Fruit fly (Drosophila melanogaster): ENCODE measurements around the gene CG15439.

The CG15439 gene

DNA sequence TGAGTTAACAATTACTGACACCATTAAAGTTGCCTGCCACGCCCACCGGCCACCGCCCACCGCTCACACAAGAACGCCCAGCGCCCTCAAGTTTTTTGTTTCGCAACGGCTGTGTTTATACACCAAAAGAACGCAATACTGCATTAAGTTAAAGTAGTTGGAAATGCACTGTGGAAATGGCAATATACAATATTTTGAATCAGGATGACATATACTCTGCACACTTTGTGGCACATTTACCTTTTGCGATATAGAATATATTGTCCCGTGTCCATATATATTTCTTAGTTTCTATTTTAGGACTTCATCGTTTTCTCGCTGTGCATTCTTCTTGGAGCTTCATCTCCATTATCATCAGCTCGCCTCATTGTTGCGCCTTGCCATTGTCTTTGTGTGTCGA lies 36.7 kb downstream of the CG15439 start:
- TF ChIP-seq CG34367 (tag; optimal IDR thresholded peaks at IDR 0.05) (peak; percentile 23), CG14655 (GFP tag; optimal IDR thresholded peaks at IDR 0.05) (peak; percentile 54), CG12605 (GFP tag; IDR thresholded peaks at IDR 0.05) (no peak), CG8301 (tag; optimal IDR thresholded peaks at IDR 0.05) (no peak), CG15710 (tag; optimal IDR thresholded peaks at IDR 0.05) (peak; percentile 58), Pif1A (GFP tag; optimal IDR thresholded peaks at IDR 0.05) (peak; percentile 50), CG8159 (tag; optimal IDR thresholded peaks at IDR 0.05) (peak; percentile 65), CG4496 (GFP tag; IDR thresholded peaks at IDR 0.05) (peak; percentile 43; the same call in 1 of the 3 replicates), gl (tag; optimal IDR thresholded peaks at IDR 0.05) (no peak), CG32121 (GFP tag; IDR thresholded peaks at IDR 0.05) (peak; percentile 35), EcR (GFP tag; optimal IDR thresholded peaks at IDR 0.05) (no peak), fd96Ca (GFP tag; IDR thresholded peaks at IDR 0.05) (0 out of 3 replicates have a peak, but pooled peaks have one; percentile 35)

- TF ChIP-seq CG13204 (GFP tag; optimal IDR thresholded peaks at IDR 0.05) = no peak
- no peak for TF ChIP-seq D1 (tag; optimal IDR thresholded peaks at IDR 0.05)
- TF ChIP-seq CG34367 (tag; optimal IDR thresholded peaks at IDR 0.05) = no peak
- TF ChIP-seq CG9948 (tag; optimal IDR thresholded peaks at IDR 0.05) = no peak
- no peak for TF ChIP-seq CG15710 (tag; optimal IDR thresholded peaks at IDR 0.05)
- no peak for TF ChIP-seq CG4496 (GFP tag; IDR thresholded peaks at IDR 0.05)
- no peak for TF ChIP-seq CG17806 (tag; optimal IDR thresholded peaks at IDR 0.05)
- no peak for TF ChIP-seq CG14655 (GFP tag; optimal IDR thresholded peaks at IDR 0.05)
- no peak for TF ChIP-seq rn (GFP tag; IDR thresholded peaks at IDR 0.05)
- TF ChIP-seq CG32121 (GFP tag; IDR thresholded peaks at IDR 0.05) = no peak
- no peak for TF ChIP-seq CG8159 (tag; optimal IDR thresholded peaks at IDR 0.05)
- TF ChIP-seq Snoo (tag; optimal IDR thresholded peaks at IDR 0.05) = no peak
- no peak for TF ChIP-seq gl (tag; optimal IDR thresholded peaks at IDR 0.05)
- TF ChIP-seq fd96Ca (GFP tag; IDR thresholded peaks at IDR 0.05) = no peak
- no peak for TF ChIP-seq EcR (GFP tag; optimal IDR thresholded peaks at IDR 0.05)
- no peak for TF ChIP-seq Pif1B (GFP tag; optimal IDR thresholded peaks at IDR 0.05)
These were observed 38.8 kb downstream of the CG15439 start for dm6 chr2L:4414059-4414458.

DNA sequence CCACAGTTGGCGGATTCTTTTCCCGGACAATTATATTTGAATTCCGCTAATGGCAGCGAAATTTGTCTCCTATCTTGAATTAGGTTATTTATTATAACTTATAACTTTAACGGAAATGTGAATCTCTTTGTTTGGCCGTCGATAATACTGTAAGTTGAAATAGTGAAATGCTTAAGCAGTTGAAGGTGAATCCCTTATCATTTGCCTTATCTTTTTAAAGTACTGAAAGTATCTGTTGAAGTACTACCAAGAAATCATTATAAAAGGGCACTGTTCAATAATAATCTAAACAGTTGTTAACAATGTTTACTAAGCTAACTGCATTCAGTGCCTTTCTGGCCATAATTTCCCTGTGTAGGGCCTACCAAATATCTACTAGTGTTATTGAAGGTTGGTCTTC lies 42.0 kb downstream of the CG15439 start, which contains the start of gene CG43055:
Gene CG43055, plus strand, starts transcription at position 301 of the 400 bp plus-strand sequence.
- no peak for TF ChIP-seq EcR (GFP tag; optimal IDR thresholded peaks at IDR 0.05)
- TF ChIP-seq Snoo (tag; optimal IDR thresholded peaks at IDR 0.05) = no peak
- TF ChIP-seq CG9948 (tag; optimal IDR thresholded peaks at IDR 0.05) = no peak
- TF ChIP-seq CG13204 (GFP tag; optimal IDR thresholded peaks at IDR 0.05) = no peak
- TF ChIP-seq Pif1A (GFP tag; optimal IDR thresholded peaks at IDR 0.05) = no peak
- no peak for TF ChIP-seq CG12605 (GFP tag; IDR thresholded peaks at IDR 0.05)
- TF ChIP-seq gl (tag; optimal IDR thresholded peaks at IDR 0.05) = no peak
- TF ChIP-seq CG4496 (GFP tag; IDR thresholded peaks at IDR 0.05) = no peak
- TF ChIP-seq CG17806 (tag; optimal IDR thresholded peaks at IDR 0.05) = no peak
- no peak for TF ChIP-seq CG8301 (tag; optimal IDR thresholded peaks at IDR 0.05)
- TF ChIP-seq fd96Ca (GFP tag; IDR thresholded peaks at IDR 0.05) = no peak
- no peak for TF ChIP-seq CG34367 (tag; optimal IDR thresholded peaks at IDR 0.05)
- no peak for TF ChIP-seq CG10348 (GFP tag; IDR thresholded peaks at IDR 0.05)
- no peak for TF ChIP-seq Pif1B (GFP tag; optimal IDR thresholded peaks at IDR 0.05)
- no peak for TF ChIP-seq rn (GFP tag; IDR thresholded peaks at IDR 0.05)
- no peak for TF ChIP-seq CG8159 (tag; optimal IDR thresholded peaks at IDR 0.05)
- no peak for TF ChIP-seq CG15710 (tag; optimal IDR thresholded peaks at IDR 0.05)
- TF ChIP-seq CG14655 (GFP tag; optimal IDR thresholded peaks at IDR 0.05) = no peak
- TF ChIP-seq D1 (tag; optimal IDR thresholded peaks at IDR 0.05) = no peak

DNA sequence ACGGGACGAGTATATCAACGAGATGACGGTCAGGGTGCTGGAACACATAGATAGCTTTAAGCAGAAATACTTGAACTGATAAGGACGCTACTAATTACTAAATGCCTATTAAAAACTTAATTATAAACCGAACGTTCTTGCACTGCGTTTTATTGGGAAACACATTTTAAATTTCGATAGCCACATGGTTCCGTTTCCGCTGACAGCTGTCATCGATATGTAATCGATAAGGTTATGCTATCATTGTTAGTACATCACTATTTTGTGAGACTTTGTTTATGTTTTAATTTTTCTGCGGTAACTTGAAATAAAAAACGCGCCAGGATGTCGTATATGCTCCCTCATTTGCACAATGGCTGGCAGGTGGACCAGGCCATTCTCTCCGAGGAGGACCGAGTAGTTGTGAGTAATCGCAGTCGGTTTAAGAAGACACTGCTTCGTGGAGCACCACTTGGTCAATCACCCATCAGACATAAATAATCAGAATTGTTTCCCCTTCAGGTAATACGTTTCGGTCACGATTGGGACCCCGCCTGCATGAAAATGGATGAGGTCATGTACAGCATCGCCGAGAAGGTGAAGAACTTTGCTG lies 49.7 kb downstream of the CG15439 start, which contains the start of gene Dim1:
Gene Dim1, plus strand, starts transcription at position 239 of the 592 bp plus-strand sequence.
- no peak for TF ChIP-seq CG32121 (GFP tag; IDR thresholded peaks at IDR 0.05)
- TF ChIP-seq CG15710 (tag; optimal IDR thresholded peaks at IDR 0.05) = no peak
- no peak for TF ChIP-seq CG9948 (tag; optimal IDR thresholded peaks at IDR 0.05)
- TF ChIP-seq CG10348 (GFP tag; IDR thresholded peaks at IDR 0.05) = no peak
- peak; percentile 57; the same call in 2 of the 3 replicates for TF ChIP-seq CG4496 (GFP tag; IDR thresholded peaks at IDR 0.05)
- no peak for TF ChIP-seq Ets98B (GFP tag; IDR thresholded peaks at IDR 0.05)
- no peak for TF ChIP-seq Pif1B (GFP tag; optimal IDR thresholded peaks at IDR 0.05)
- peak; percentile 37; the same call in 1 of the 2 replicates for TF ChIP-seq CG12605 (GFP tag; IDR thresholded peaks at IDR 0.05)

DNA sequence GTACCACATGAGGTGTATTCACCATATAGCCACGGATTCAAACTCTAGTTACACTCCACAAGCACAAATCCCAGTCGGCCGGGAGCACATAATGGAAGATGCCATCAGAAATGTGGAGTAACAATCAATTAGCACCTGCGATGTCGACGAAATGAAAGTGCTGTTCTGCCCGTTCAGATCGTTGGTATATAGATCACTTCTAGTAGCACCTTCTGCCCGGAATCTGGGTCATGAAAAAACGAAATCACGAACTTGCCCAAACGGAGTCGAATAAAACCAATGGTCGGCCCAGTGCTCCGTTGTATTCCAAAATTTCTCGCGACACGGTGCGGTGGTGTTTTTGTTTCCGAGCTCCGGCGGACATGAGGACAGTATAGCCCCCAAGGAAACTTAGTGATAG lies 52.2 kb downstream of the CG15439 start, which contains the start of gene CG33003:
Gene CG33003, plus strand, starts transcription at position 301 of the 400 bp plus-strand sequence.
- TF ChIP-seq Ets98B (GFP tag; IDR thresholded peaks at IDR 0.05) = no peak
- no peak for TF ChIP-seq CG8159 (tag; optimal IDR thresholded peaks at IDR 0.05)
- TF ChIP-seq CG14655 (GFP tag; optimal IDR thresholded peaks at IDR 0.05) = no peak
- no peak for TF ChIP-seq CG13204 (GFP tag; optimal IDR thresholded peaks at IDR 0.05)
- TF ChIP-seq CG32121 (GFP tag; IDR thresholded peaks at IDR 0.05) = no peak
- TF ChIP-seq CG4496 (GFP tag; IDR thresholded peaks at IDR 0.05) = no peak

Data from whole organism, pupa.